Fruit fly (Drosophila melanogaster) Kc167 (cell line): ENCODE measurements around the gene RhoGAP68F.

Experiments
- Myc ChIP-seq: fragments of >200 bp; optimal IDR thresholded peaks from 2 replicates; lab custom pipeline; 2017; ENCODE audit warnings: missing external identifiers
- Sin3A ChIP-seq: fragments of >200 bp; optimal IDR thresholded peaks from 2 replicates; lab custom pipeline; 2018; ENCODE audit warnings: missing external identifiers
- h ChIP-seq: fragments of >200 bp; optimal IDR thresholded peaks from 3 replicates; lab custom pipeline; 2018; ENCODE audit warnings: missing external identifiers
- insv ChIP-seq: fragments of >200 bp; optimal IDR thresholded peaks from 3 replicates; lab custom pipeline; 2018; ENCODE audit warnings: missing external identifiers
- psq ChIP-seq: fragments of >200 bp; optimal IDR thresholded peaks from 2 replicates; lab custom pipeline; 2017; ENCODE audit warnings: missing external identifiers
- ttk ChIP-seq: sonication (Bioruptor generic); optimal IDR thresholded peaks from 2 replicates; lab custom pipeline; 2017; ENCODE audit warnings: missing external identifiers

- TF ChIP-seq Myc (lab: Kevin White, UChicago) (no peak), insv (lab: Kevin White, UChicago) (no peak), psq (lab: Kevin White, UChicago) (no peak), Sin3A (no peak), h (lab: Kevin White, UChicago) (no peak), ttk (lab: Kevin White, UChicago) (no peak)
Observed at dm6 chr3L:12139232-12139698, 597 bp downstream of the RhoGAP68F start.
